Worm (Caenorhabditis elegans): ENCODE results near the gene otpl-4.

The otpl-4 gene

ce11 chrV:8518283-8518682 is 18.8 kb upstream of the otpl-4 start:
- TF ChIP-seq med-1 (GFP tag; optimal IDR thresholded peaks at IDR 0.05; ENCODE audit: insufficient read depth) (no peak), klf-2 (GFP tag; conservative IDR thresholded peaks at IDR 0.05) (no peak), ztf-23 (GFP tag; IDR thresholded peaks at IDR 0.05) (no peak), cog-1 (tag; optimal IDR thresholded peaks at IDR 0.05) (no peak), ref-1 (GFP tag; conservative IDR thresholded peaks at IDR 0.05) (no peak), tab-1 (GFP tag; IDR thresholded peaks at IDR 0.05) (no peak), flt-1 (GFP tag; IDR thresholded peaks at IDR 0.05) (no peak), ztf-29 (GFP tag; IDR thresholded peaks at IDR 0.05) (no peak), T22C8.4 (GFP tag; IDR thresholded peaks at IDR 0.05) (no peak)

ce11 chrV:8518822-8519392 is 18.2 kb upstream of the otpl-4 start, which contains the start of gene F45F2.10:
Gene F45F2.10 (minus strand): TSS chrV:8518872.
- TF ChIP-seq flt-1 (GFP tag; IDR thresholded peaks at IDR 0.05) (no peak), ztf-23 (GFP tag; IDR thresholded peaks at IDR 0.05) (no peak), ztf-29 (GFP tag; IDR thresholded peaks at IDR 0.05) (no peak), ref-1 (GFP tag; conservative IDR thresholded peaks at IDR 0.05) (no peak), cog-1 (tag; optimal IDR thresholded peaks at IDR 0.05) (no peak), T22C8.4 (GFP tag; IDR thresholded peaks at IDR 0.05) (no peak), klf-2 (GFP tag; conservative IDR thresholded peaks at IDR 0.05) (no peak), tab-1 (GFP tag; IDR thresholded peaks at IDR 0.05) (no peak)

ce11 chrV:8520846-8521553 is 16.1 kb upstream of the otpl-4 start, which contains the start of the genes F45F2.11 and otpl-7:
Gene F45F2.11 (minus strand): TSS chrV:8520896.
Gene otpl-7 (plus strand): TSS chrV:8521503.
- TF ChIP-seq T22C8.4 (GFP tag; IDR thresholded peaks at IDR 0.05) (no peak), ztf-29 (GFP tag; IDR thresholded peaks at IDR 0.05) (no peak), tab-1 (GFP tag; IDR thresholded peaks at IDR 0.05) (no peak), cog-1 (tag; optimal IDR thresholded peaks at IDR 0.05) (no peak), ref-1 (GFP tag; conservative IDR thresholded peaks at IDR 0.05) (no peak)

ce11 chrV:8525774-8526173 is 11.4 kb upstream of the otpl-4 start, which contains the start of gene otpl-6:
Gene otpl-6 (plus strand): TSS chrV:8526074.
- TF ChIP-seq cog-1 (tag; optimal IDR thresholded peaks at IDR 0.05) = no peak
- TF ChIP-seq ztf-29 (GFP tag; IDR thresholded peaks at IDR 0.05) = no peak
- TF ChIP-seq ztf-23 (GFP tag; IDR thresholded peaks at IDR 0.05) = no peak
- TF ChIP-seq klf-2 (GFP tag; conservative IDR thresholded peaks at IDR 0.05) = no peak
- TF ChIP-seq T22C8.4 (GFP tag; IDR thresholded peaks at IDR 0.05) = no peak
- TF ChIP-seq flt-1 (GFP tag; IDR thresholded peaks at IDR 0.05) = no peak
- no peak for TF ChIP-seq ref-1 (GFP tag; conservative IDR thresholded peaks at IDR 0.05)
- TF ChIP-seq med-1 (GFP tag; optimal IDR thresholded peaks at IDR 0.05; ENCODE audit: insufficient read depth) = no peak
- no peak for TF ChIP-seq tab-1 (GFP tag; IDR thresholded peaks at IDR 0.05)

ce11 chrV:8529219-8529618 is 7.9 kb upstream of the otpl-4 start, which contains the start of gene otpl-5:
Gene otpl-5 (plus strand): TSS chrV:8529519.
- TF ChIP-seq flt-1 (GFP tag; IDR thresholded peaks at IDR 0.05) (no peak), cog-1 (tag; optimal IDR thresholded peaks at IDR 0.05) (no peak), klf-2 (GFP tag; conservative IDR thresholded peaks at IDR 0.05) (no peak), ref-1 (GFP tag; conservative IDR thresholded peaks at IDR 0.05) (no peak), tab-1 (GFP tag; IDR thresholded peaks at IDR 0.05) (no peak), med-1 (GFP tag; optimal IDR thresholded peaks at IDR 0.05; ENCODE audit: insufficient read depth) (no peak), T22C8.4 (GFP tag; IDR thresholded peaks at IDR 0.05) (no peak), ztf-23 (GFP tag; IDR thresholded peaks at IDR 0.05) (no peak), ztf-29 (GFP tag; IDR thresholded peaks at IDR 0.05) (no peak)

- peak; percentile 77 for TF ChIP-seq flt-1 (GFP tag; IDR thresholded peaks at IDR 0.05)
These were observed 4.1 kb upstream of the otpl-4 start, which contains the start of the genes his-8 and his-7 for ce11 chrV:8533067-8533466. Gene his-8 (minus strand): TSS chrV:8533086. Gene his-7 (plus strand): TSS chrV:8533379.

- TF ChIP-seq tab-1 (GFP tag; IDR thresholded peaks at IDR 0.05) (no peak), ref-1 (GFP tag; conservative IDR thresholded peaks at IDR 0.05) (no peak), klf-2 (GFP tag; conservative IDR thresholded peaks at IDR 0.05) (no peak), cog-1 (tag; optimal IDR thresholded peaks at IDR 0.05) (no peak), flt-1 (GFP tag; IDR thresholded peaks at IDR 0.05) (no peak), ztf-23 (GFP tag; IDR thresholded peaks at IDR 0.05) (no peak), T22C8.4 (GFP tag; IDR thresholded peaks at IDR 0.05) (no peak), ztf-29 (GFP tag; IDR thresholded peaks at IDR 0.05) (no peak), med-1 (GFP tag; optimal IDR thresholded peaks at IDR 0.05; ENCODE audit: insufficient read depth) (no peak)
These were observed 3.2 kb upstream of the otpl-4 start for ce11 chrV:8533916-8534315.

DNA sequence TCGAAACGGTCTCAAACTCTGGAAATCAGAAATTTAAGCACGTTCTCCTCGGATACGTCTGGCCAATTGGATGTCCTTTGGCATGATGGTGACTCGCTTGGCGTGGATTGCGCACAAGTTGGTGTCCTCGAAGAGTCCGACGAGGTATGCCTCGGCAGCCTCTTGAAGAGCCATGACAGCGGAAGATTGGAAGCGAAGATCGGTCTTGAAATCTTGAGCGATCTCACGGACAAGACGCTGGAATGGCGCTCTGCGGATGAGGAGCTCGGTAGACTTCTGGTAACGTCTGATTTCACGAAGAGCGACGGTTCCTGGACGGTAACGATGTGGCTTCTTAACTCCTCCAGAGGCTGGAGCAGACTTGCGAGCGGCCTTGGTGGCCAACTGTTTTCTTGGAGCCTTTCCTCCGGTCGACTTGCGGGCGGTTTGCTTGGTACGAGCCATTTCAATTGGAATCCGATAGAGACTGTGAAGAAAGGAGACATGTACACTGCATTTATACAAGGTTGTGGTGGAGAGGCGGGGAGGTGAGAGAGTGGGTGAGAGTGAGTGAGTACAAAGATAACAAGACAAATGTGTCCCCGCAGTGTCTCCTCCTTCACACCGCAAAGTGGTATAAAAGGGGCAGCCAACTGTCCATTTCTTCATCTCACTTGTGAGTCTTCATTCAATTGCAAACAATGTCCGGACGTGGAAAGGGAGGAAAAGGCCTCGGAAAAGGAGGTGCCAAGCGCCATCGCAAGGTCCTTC is 2.4 kb upstream of the otpl-4 start, which contains the start of the genes his-6 and his-5:
his-6 (minus strand) TSS at position 444 of the 750 bp plus-strand sequence.
his-5 (plus strand) TSS at position 681 of the 750 bp plus-strand sequence.
- TF ChIP-seq cog-1 (tag; optimal IDR thresholded peaks at IDR 0.05) = peak; percentile 2
- peak; percentile 73; the same call in 1 of the 2 replicates for TF ChIP-seq ztf-23 (GFP tag; IDR thresholded peaks at IDR 0.05)
- TF ChIP-seq ztf-29 (GFP tag; IDR thresholded peaks at IDR 0.05) = peak; percentile 31; the same call in 1 of the 2 replicates
- 0 out of 2 replicates have a peak, but pooled peaks have one; percentile 29 for TF ChIP-seq klf-2 (GFP tag; conservative IDR thresholded peaks at IDR 0.05)
- TF ChIP-seq flt-1 (GFP tag; IDR thresholded peaks at IDR 0.05) = peak; percentile 72

- TF ChIP-seq tab-1 (GFP tag; IDR thresholded peaks at IDR 0.05) (no peak), ref-1 (GFP tag; conservative IDR thresholded peaks at IDR 0.05) (no peak), flt-1 (GFP tag; IDR thresholded peaks at IDR 0.05) (no peak), ztf-29 (GFP tag; IDR thresholded peaks at IDR 0.05) (no peak), cog-1 (tag; optimal IDR thresholded peaks at IDR 0.05) (no peak), med-1 (GFP tag; optimal IDR thresholded peaks at IDR 0.05; ENCODE audit: insufficient read depth) (no peak), ztf-23 (GFP tag; IDR thresholded peaks at IDR 0.05) (no peak), klf-2 (GFP tag; conservative IDR thresholded peaks at IDR 0.05) (no peak), T22C8.4 (GFP tag; IDR thresholded peaks at IDR 0.05) (no peak)
These were observed 918 bp upstream of the otpl-4 start, which contains the start of gene his-39 for ce11 chrV:8536213-8536612. Gene his-39 (plus strand): TSS chrV:8536513.

Data from whole organism, midembryonic.